Worm (Caenorhabditis elegans) whole organism, L2 larva: ENCODE results near the gene ran-1.

Experiments used
- C34F6.9 ChIP-seq: fragments of 150-350 bp; optimal IDR thresholded peaks from 2 replicates; lab custom pipeline; 2014; ENCODE audit warnings: missing biosample characterization, missing genetic modification characterization
- F13H6.1 ChIP-seq: sonication (generic microtip); optimal IDR thresholded peaks from 2 replicates; lab custom pipeline; 2016; ENCODE audit warnings: missing genetic modification characterization, missing compliant biosample characterization
- R02D3.7 ChIP-seq: fragments of 150-350 bp; optimal IDR thresholded peaks from 2 replicates; lab custom pipeline; 2014; ENCODE audit warnings: missing biosample characterization, missing genetic modification characterization
- Y55F3AM.14 ChIP-seq: fragments of 200-800 bp; sonication (Bioruptor generic); optimal IDR thresholded peaks from 2 replicates; lab custom pipeline; 2018; ENCODE audit warnings: mild to moderate bottlenecking, missing genetic modification characterization, missing compliant biosample characterization
- ZK546.5 ChIP-seq: sonication (generic microtip); optimal IDR thresholded peaks from 2 replicates; lab custom pipeline; 2017; ENCODE audit warnings: missing biosample characterization, missing genetic modification characterization
- alr-1 ChIP-seq: fragments of 150-350 bp; optimal IDR thresholded peaks from 2 replicates; lab custom pipeline; 2014; ENCODE audit warnings: missing biosample characterization, missing genetic modification characterization
- aly-2 ChIP-seq: fragments of 150-350 bp; optimal IDR thresholded peaks from 2 replicates; lab custom pipeline; 2014; ENCODE audit warnings: missing biosample characterization, missing genetic modification characterization
- ama-1 ChIP-seq: fragments of 150-350 bp; optimal IDR thresholded peaks from 2 replicates; lab custom pipeline; 2018; ENCODE audit warnings: inconsistent platforms
- blmp-1 ChIP-seq: sonication (generic microtip); optimal IDR thresholded peaks from 2 replicates; lab custom pipeline; 2017; ENCODE audit warnings: missing genetic modification characterization, mild to moderate bottlenecking, missing compliant biosample characterization, antibody characterized with exemption, moderate library complexity; ENCODE audit not compliant: insufficient read depth
- ceh-16 ChIP-seq: fragments of 150-350 bp; optimal IDR thresholded peaks from 2 replicates; lab custom pipeline; 2014; ENCODE audit warnings: missing biosample characterization, missing genetic modification characterization
- ceh-82 ChIP-seq: fragments of 150-350 bp; optimal IDR thresholded peaks from 2 replicates; lab custom pipeline; 2014; ENCODE audit warnings: missing biosample characterization, missing genetic modification characterization
- crh-2 ChIP-seq: sonication (generic microtip); optimal IDR thresholded peaks from 2 replicates; lab custom pipeline; 2017; ENCODE audit warnings: missing biosample characterization, missing genetic modification characterization
- dmd-4 ChIP-seq: sonication (generic microtip); optimal IDR thresholded peaks from 2 replicates; lab custom pipeline; 2017; ENCODE audit warnings: missing biosample characterization, missing genetic modification characterization
- egl-27 ChIP-seq: sonication (generic microtip); optimal IDR thresholded peaks from 3 replicates; lab custom pipeline; 2017; ENCODE audit warnings: missing biosample characterization, missing genetic modification reagents, missing genetic modification characterization
- elt-1 ChIP-seq: fragments of 150-350 bp; optimal IDR thresholded peaks from 2 replicates; lab custom pipeline; 2014; ENCODE audit warnings: missing biosample characterization, missing genetic modification characterization
- elt-3 ChIP-seq: sonication (generic microtip); optimal IDR thresholded peaks from 2 replicates; lab custom pipeline; 2017; ENCODE audit warnings: missing biosample characterization, missing genetic modification characterization
- gmeb-1 ChIP-seq: fragments of 150-350 bp; optimal IDR thresholded peaks from 2 replicates; lab custom pipeline; 2014; ENCODE audit warnings: missing biosample characterization, missing genetic modification characterization
- lin-11 ChIP-seq: fragments of 150-350 bp; sonication (generic microtip); optimal IDR thresholded peaks from 2 replicates; lab custom pipeline; 2014; ENCODE audit warnings: missing biosample characterization, missing genetic modification characterization, inconsistent platforms, mixed read lengths
- lin-13 ChIP-seq: fragments of 150-350 bp; optimal IDR thresholded peaks from 2 replicates; lab custom pipeline; 2014; ENCODE audit warnings: missing biosample characterization, missing genetic modification reagents, missing genetic modification characterization
- lin-39 ChIP-seq: fragments of 150-350 bp; optimal IDR thresholded peaks from 2 replicates; lab custom pipeline; 2014; ENCODE audit warnings: missing biosample characterization, missing genetic modification reagents, missing genetic modification characterization
- lsy-2 ChIP-seq, 2 experiments: fragments of 150-350 bp in 1 of 2; sonication (generic microtip) in 1 of 2; optimal IDR thresholded peaks; 2 replicates each; lab custom pipeline; 2014 to 2017; ENCODE audit warnings: missing biosample characterization in 2 of 2, missing genetic modification characterization in 2 of 2
- mab-5 ChIP-seq: fragments of 150-350 bp; optimal IDR thresholded peaks from 2 replicates; lab custom pipeline; 2014; ENCODE audit warnings: missing biosample characterization, missing genetic modification characterization
- mbf-1 ChIP-seq: sonication (generic microtip); optimal IDR thresholded peaks from 2 replicates; lab custom pipeline; 2017; ENCODE audit warnings: missing biosample characterization, missing genetic modification characterization
- mdl-1 ChIP-seq, 2 experiments: fragments of 150-350 bp in 1 of 2; sonication (generic microtip) in 1 of 2; optimal IDR thresholded peaks; 2 replicates each; lab custom pipeline; 2017; ENCODE audit warnings: missing biosample characterization in 2 of 2, missing genetic modification characterization in 2 of 2
- nhr-10 ChIP-seq: sonication (generic microtip); optimal IDR thresholded peaks from 2 replicates; lab custom pipeline; 2017; ENCODE audit warnings: missing biosample characterization, missing genetic modification characterization
- nhr-11 ChIP-seq: fragments of 150-350 bp; optimal IDR thresholded peaks from 2 replicates; lab custom pipeline; 2014; ENCODE audit warnings: missing biosample characterization, missing genetic modification characterization
- nhr-12 ChIP-seq: fragments of 150-350 bp; optimal IDR thresholded peaks from 2 replicates; lab custom pipeline; 2014; ENCODE audit warnings: missing biosample characterization, missing genetic modification characterization
- nhr-129 ChIP-seq: fragments of 150-350 bp; optimal IDR thresholded peaks from 2 replicates; lab custom pipeline; 2014; ENCODE audit warnings: missing biosample characterization, missing genetic modification characterization
- nhr-21 ChIP-seq: fragments of 150-350 bp; optimal IDR thresholded peaks from 2 replicates; lab custom pipeline; 2014; ENCODE audit warnings: missing biosample characterization, missing genetic modification characterization
- nhr-23 ChIP-seq: fragments of 150-350 bp; optimal IDR thresholded peaks from 2 replicates; lab custom pipeline; 2014; ENCODE audit warnings: missing biosample characterization, missing genetic modification reagents, missing genetic modification characterization
- nhr-237 ChIP-seq: fragments of 150-350 bp; optimal IDR thresholded peaks from 2 replicates; lab custom pipeline; 2014; ENCODE audit warnings: missing biosample characterization, missing genetic modification characterization
- nhr-25 ChIP-seq: fragments of 150-350 bp; sonication (generic microtip); optimal IDR thresholded peaks from 3 replicates; lab custom pipeline; 2014; ENCODE audit warnings: missing biosample characterization, missing genetic modification characterization
- nhr-6 ChIP-seq: fragments of 150-350 bp; optimal IDR thresholded peaks from 2 replicates; lab custom pipeline; 2014; ENCODE audit warnings: missing biosample characterization, missing genetic modification characterization
- nhr-77 ChIP-seq: fragments of 150-350 bp; optimal IDR thresholded peaks from 2 replicates; lab custom pipeline; 2014; ENCODE audit warnings: missing biosample characterization, missing genetic modification characterization
- peb-1 ChIP-seq: fragments of 150-350 bp; optimal IDR thresholded peaks from 2 replicates; lab custom pipeline; 2014; ENCODE audit warnings: missing biosample characterization, missing genetic modification characterization
- sem-4 ChIP-seq: fragments of 150-350 bp; optimal IDR thresholded peaks from 2 replicates; lab custom pipeline; 2014; ENCODE audit warnings: missing biosample characterization, missing genetic modification reagents, missing genetic modification characterization
- skn-1 ChIP-seq: sonication (generic microtip); optimal IDR thresholded peaks from 2 replicates; lab custom pipeline; 2017; ENCODE audit warnings: missing biosample characterization, missing genetic modification characterization
- sma-3 ChIP-seq: sonication (generic microtip); optimal IDR thresholded peaks from 2 replicates; lab custom pipeline; 2016; ENCODE audit warnings: missing genetic modification reagents, missing genetic modification characterization, missing compliant biosample characterization
- sma-9 ChIP-seq, 2 experiments: fragments of 150-350 bp in 1 of 2; sonication (generic microtip) in 1 of 2; optimal IDR thresholded peaks; 2 replicates each; lab custom pipeline; 2014 to 2016; ENCODE audit warnings: missing genetic modification characterization in 2 of 2, mild to moderate bottlenecking in 1 of 2, missing biosample characterization in 1 of 2, missing compliant biosample characterization in 1 of 2, missing genetic modification reagents in 1 of 2, moderate library complexity in 1 of 2
- snpc-4 ChIP-seq: fragments of 150-350 bp; optimal IDR thresholded peaks from 2 replicates; lab custom pipeline; 2014; ENCODE audit warnings: missing biosample characterization, missing genetic modification characterization
- unc-39 ChIP-seq: fragments of 150-350 bp; optimal IDR thresholded peaks from 2 replicates; lab custom pipeline; 2014; ENCODE audit warnings: missing biosample characterization, missing genetic modification characterization
- unc-55 ChIP-seq: fragments of 150-350 bp; sonication (generic microtip); optimal IDR thresholded peaks from 3 replicates; lab custom pipeline; 2014; ENCODE audit warnings: missing biosample characterization, missing genetic modification reagents, missing genetic modification characterization
- unc-62 ChIP-seq: fragments of 150-350 bp; optimal IDR thresholded peaks from 2 replicates; lab custom pipeline; 2014; ENCODE audit warnings: missing biosample characterization, missing genetic modification reagents, missing genetic modification characterization
- zag-1 ChIP-seq: fragments of 150-350 bp; optimal IDR thresholded peaks from 2 replicates; lab custom pipeline; 2014; ENCODE audit warnings: missing biosample characterization, missing genetic modification characterization
- ztf-1 ChIP-seq: fragments of 200-800 bp; sonication (Bioruptor generic); conservative IDR thresholded peaks from 2 replicates; pipeline ENCODE4 v1.3.6; 2022; ENCODE audit warnings: missing genetic modification characterization, missing compliant biosample characterization
- ztf-11 ChIP-seq: sonication (generic microtip); optimal IDR thresholded peaks from 2 replicates; lab custom pipeline; 2017; ENCODE audit warnings: missing biosample characterization, missing genetic modification characterization

Gene ran-1

ce11 chrIII:10708484-10708883 is 39.0 kb downstream of the ran-1 start:
- TF ChIP-seq F13H6.1: no peak
- no peak for TF ChIP-seq ztf-1
- no peak for TF ChIP-seq ztf-11 (tag; lab: Kevin White, UChicago)
- no peak for TF ChIP-seq egl-27 (tag; lab: Kevin White, UChicago)
- no peak for TF ChIP-seq blmp-1 (tag; lab: Kevin White, UChicago)
- no peak for TF ChIP-seq sma-9 (GFP tag; optimal IDR thresholded peaks at IDR 0.05; lab: Kevin White, UChicago)
- TF ChIP-seq sma-9 (tag; optimal IDR thresholded peaks at IDR 0.05; lab: Kevin White, UChicago): no peak
- TF ChIP-seq, all 48 proteins: peak for 0

ce11 chrIII:10707461-10707860 is 40.1 kb downstream of the ran-1 start, which contains the start of gene mrpl-12:
mrpl-12 (plus strand) TSS chrIII:10707761.
- TF ChIP-seq nhr-21 (tag; lab: Kevin White, UChicago) (no peak), nhr-129 (no peak), ceh-16 (no peak), zag-1 (tag; lab: Kevin White, UChicago) (no peak), crh-2 (tag; lab: Kevin White, UChicago) (no peak), nhr-10 (no peak), aly-2 (tag; lab: Kevin White, UChicago) (no peak), F13H6.1 (no peak), snpc-4 (tag; lab: Kevin White, UChicago) (no peak), alr-1 (tag; lab: Kevin White, UChicago) (no peak), Y55F3AM.14 (GFP tag; lab: Kevin White, UChicago) (no peak), sma-3 (GFP tag; lab: Kevin White, UChicago) (no peak), lin-11 (tag; lab: Kevin White, UChicago) (no peak), nhr-23 (tag; lab: Kevin White, UChicago) (no peak), lsy-2 (tag; optimal IDR thresholded peaks at IDR 0.05; lab: Kevin White, UChicago) (no peak), blmp-1 (tag; lab: Kevin White, UChicago) (no peak), egl-27 (tag; lab: Kevin White, UChicago) (no peak)
- TF ChIP-seq, all 48 proteins: peak for 0

- TF ChIP-seq nhr-25 (tag; lab: Kevin White, UChicago): peak; percentile 67
- TF ChIP-seq unc-55 (GFP tag; lab: Kevin White, UChicago): peak; percentile 88
- TF ChIP-seq lin-13 (GFP tag; lab: Kevin White, UChicago): peak; percentile 78
- no peak for TF ChIP-seq ztf-1
- no peak for TF ChIP-seq mbf-1 (tag; lab: Kevin White, UChicago)
- TF ChIP-seq crh-2 (tag; lab: Kevin White, UChicago): peak; percentile 80
- no peak for TF ChIP-seq ZK546.5 (tag; lab: Kevin White, UChicago)
- TF ChIP-seq R02D3.7: peak; percentile 46
- no peak for TF ChIP-seq ama-1 (lab: Kevin White, UChicago)
- no peak for TF ChIP-seq unc-39 (tag; lab: Kevin White, UChicago)
- TF ChIP-seq egl-27 (tag; lab: Kevin White, UChicago): peak; percentile 29
- TF ChIP-seq nhr-12 (tag; lab: Kevin White, UChicago): no peak
- no peak for TF ChIP-seq skn-1 (tag; lab: Kevin White, UChicago)
- peak; percentile 62 for TF ChIP-seq nhr-21 (tag; lab: Kevin White, UChicago)
- TF ChIP-seq elt-3 (tag; lab: Kevin White, UChicago): no peak
- TF ChIP-seq blmp-1 (tag; lab: Kevin White, UChicago): no peak
- no peak for TF ChIP-seq ceh-16
- peak; percentile 71 for TF ChIP-seq sma-3 (GFP tag; lab: Kevin White, UChicago)
- no peak for TF ChIP-seq snpc-4 (tag; lab: Kevin White, UChicago)
- TF ChIP-seq nhr-23 (tag; lab: Kevin White, UChicago): no peak
- TF ChIP-seq lin-11 (tag; lab: Kevin White, UChicago): peak; percentile 41
- peak; percentile 10 for TF ChIP-seq dmd-4 (tag; lab: Kevin White, UChicago)
- TF ChIP-seq nhr-77 (tag; lab: Kevin White, UChicago): no peak
- TF ChIP-seq F13H6.1: peak; percentile 78
- peak; percentile 85 for TF ChIP-seq gmeb-1 (tag; lab: Kevin White, UChicago)
- TF ChIP-seq C34F6.9 (tag; lab: Kevin White, UChicago): peak; percentile 95
- TF ChIP-seq lsy-2 (tag; optimal IDR thresholded peaks at IDR 0.05; lab: Kevin White, UChicago): peak; percentile 84 to 90
- no peak for TF ChIP-seq unc-62
- TF ChIP-seq nhr-11 (tag; lab: Kevin White, UChicago): no peak
- no peak for TF ChIP-seq ztf-11 (tag; lab: Kevin White, UChicago)
- peak; percentile 59 for TF ChIP-seq mab-5
- no peak for TF ChIP-seq lin-39
- no peak for TF ChIP-seq peb-1 (tag; lab: Kevin White, UChicago)
- TF ChIP-seq zag-1 (tag; lab: Kevin White, UChicago): peak; percentile 34
- TF ChIP-seq nhr-10: no peak
- TF ChIP-seq nhr-6: peak; percentile 41
- TF ChIP-seq mdl-1 (tag; optimal IDR thresholded peaks at IDR 0.05; lab: Kevin White, UChicago): peak in 1 of 2 experiments; percentile 12
- peak; percentile 62 for TF ChIP-seq nhr-129
- TF ChIP-seq alr-1 (tag; lab: Kevin White, UChicago): no peak
- no peak for TF ChIP-seq elt-1 (tag; lab: Kevin White, UChicago)
- TF ChIP-seq ceh-82: peak; percentile 41
- TF ChIP-seq Y55F3AM.14 (GFP tag; lab: Kevin White, UChicago): no peak
- TF ChIP-seq nhr-237 (tag; lab: Kevin White, UChicago): no peak
- TF ChIP-seq aly-2 (tag; lab: Kevin White, UChicago): no peak
- TF ChIP-seq sem-4: no peak
Observed at ce11 chrIII:10706972-10707438, 40.5 kb downstream of the ran-1 start, which contains the start of the genes Y39A1A.21 and Y39A1A.22. Y39A1A.21 (minus strand) TSS chrIII:10707022. Y39A1A.22 (minus strand) TSS chrIII:10707028.
